Fruit fly (Drosophila melanogaster) whole organism, prepupa: Measurements from ENCODE around the gene homer.

Source experiments
- CG10631 ChIP-seq: fragments of 200-800 bp; sonication (Bioruptor generic); optimal IDR thresholded peaks from 2 replicates; lab custom pipeline; 2016; ENCODE audit warnings: missing biosample characterization, missing genetic modification characterization
- CG9139 ChIP-seq: fragments of 200-800 bp; sonication (Bioruptor generic); optimal IDR thresholded peaks from 3 replicates; lab custom pipeline; 2017; ENCODE audit warnings: missing biosample characterization, mild to moderate bottlenecking, missing genetic modification characterization
- Eip75B ChIP-seq: fragments of 200-800 bp; sonication (Bioruptor generic); optimal IDR thresholded peaks from 3 replicates; lab custom pipeline; 2016; ENCODE audit warnings: missing biosample characterization, missing genetic modification characterization
- Sox15 ChIP-seq: fragments of 200-800 bp; sonication (Bioruptor generic); optimal IDR thresholded peaks from 3 replicates; lab custom pipeline; 2016; ENCODE audit warnings: missing biosample characterization, missing genetic modification characterization
- esn ChIP-seq: fragments of 200-800 bp; sonication (Bioruptor generic); optimal IDR thresholded peaks from 2 replicates; lab custom pipeline; 2016; ENCODE audit warnings: missing biosample characterization, mild to moderate bottlenecking, missing genetic modification characterization, moderate library complexity
- fd59A ChIP-seq: fragments of 200-800 bp; sonication (Bioruptor generic); optimal IDR thresholded peaks from 2 replicates; lab custom pipeline; 2017; ENCODE audit warnings: missing biosample characterization, mild to moderate bottlenecking, missing genetic modification characterization, missing genetic modification reagents
- spab ChIP-seq: fragments of 200-800 bp; sonication (Bioruptor generic); optimal IDR thresholded peaks from 2 replicates; lab custom pipeline; 2017; ENCODE audit warnings: missing biosample characterization, mild to moderate bottlenecking, missing genetic modification characterization, missing genetic modification reagents
- vri ChIP-seq: fragments of 200-800 bp; sonication (Bioruptor generic); optimal IDR thresholded peaks from 3 replicates; lab custom pipeline; 2016; ENCODE audit warnings: missing biosample characterization, mild to moderate bottlenecking, missing genetic modification characterization

DNA sequence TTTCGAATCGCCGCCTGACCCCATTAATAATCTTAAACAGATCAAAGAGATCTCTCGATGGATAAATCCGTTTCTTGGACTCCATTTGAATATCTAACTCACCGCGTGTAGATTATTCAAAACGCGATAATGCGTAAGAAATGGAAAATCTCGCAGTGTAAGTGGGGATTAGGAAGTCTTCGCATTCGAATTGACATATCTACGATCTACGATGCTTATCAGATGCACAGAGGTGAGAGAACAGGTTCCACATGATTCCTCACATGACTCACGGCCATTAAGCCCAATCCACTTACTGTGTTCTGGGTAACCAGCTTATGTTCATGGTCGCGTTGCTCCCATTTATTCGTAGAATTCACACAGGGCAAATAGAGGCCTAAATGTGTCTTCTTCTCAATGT, 26.9 kb downstream of the homer start:
- no peak for TF ChIP-seq vri (GFP tag; lab: Kevin White, UChicago)
- no peak for TF ChIP-seq spab (GFP tag; lab: Kevin White, UChicago)
- no peak for TF ChIP-seq fd59A (GFP tag; lab: Kevin White, UChicago)
- TF ChIP-seq CG10631 (GFP tag; lab: Kevin White, UChicago): no peak
- TF ChIP-seq CG9139 (GFP tag; lab: Kevin White, UChicago): no peak
- TF ChIP-seq Eip75B (GFP tag; lab: Kevin White, UChicago): no peak
- TF ChIP-seq esn (GFP tag; lab: Kevin White, UChicago): no peak
- TF ChIP-seq Sox15 (GFP tag; lab: Kevin White, UChicago): no peak
